Fruit fly (Drosophila melanogaster) whole organism, adult: ENCODE data around the gene twe.

Source experiments
- CG11617 ChIP-seq: fragments of 200-800 bp; sonication (Bioruptor generic); optimal IDR thresholded peaks from 2 replicates; lab custom pipeline; 2017; ENCODE audit warnings: mild to moderate bottlenecking, missing biosample characterization, missing genetic modification reagents, missing genetic modification characterization
- Hr96 ChIP-seq: fragments of 200-800 bp; sonication (Bioruptor generic); optimal IDR thresholded peaks from 2 replicates; lab custom pipeline; 2016; ENCODE audit warnings: missing biosample characterization, missing genetic modification characterization
- Mnt ChIP-seq: fragments of 200-800 bp; sonication (Bioruptor generic); optimal IDR thresholded peaks from 2 replicates; lab custom pipeline; 2016; ENCODE audit warnings: missing biosample characterization, mild to moderate bottlenecking, missing genetic modification characterization
- bab1 ChIP-seq: fragments of 200-800 bp; sonication (Bioruptor generic); optimal IDR thresholded peaks from 3 replicates; lab custom pipeline; 2019; ENCODE audit warnings: missing biosample characterization, mild to moderate bottlenecking, missing genetic modification characterization, moderate library complexity
- cnc ChIP-seq, 2 experiments: fragments of >200 bp; optimal IDR thresholded peaks; 2 replicates each; lab custom pipeline; 2017
- ovo ChIP-seq: fragments of 200-800 bp; sonication (Bioruptor generic); optimal IDR thresholded peaks from 2 replicates; lab custom pipeline; 2016; ENCODE audit warnings: missing biosample characterization, missing genetic modification characterization

DNA sequence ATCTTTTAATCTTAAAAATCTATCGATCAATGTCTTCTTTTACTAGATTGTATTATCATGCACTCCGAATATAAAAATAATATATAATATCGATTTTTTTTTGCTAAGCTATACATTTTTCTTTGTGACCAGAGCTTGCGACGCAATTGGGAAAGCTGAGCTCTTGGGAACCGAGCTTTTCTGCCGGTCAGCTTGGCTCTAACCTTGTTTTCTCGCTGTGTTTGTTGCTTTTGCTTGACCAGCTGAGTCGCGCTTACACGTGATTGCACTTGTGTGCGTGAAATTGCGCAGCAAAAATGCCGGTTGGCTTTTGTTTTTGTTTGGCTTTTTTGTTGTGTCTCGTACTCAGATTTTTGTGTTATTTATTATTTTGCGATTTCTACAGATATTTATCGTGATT is 11.8 kb upstream of the twe start:
- TF ChIP-seq CG11617 (GFP tag; lab: Kevin White, UChicago) = no peak
- TF ChIP-seq Mnt (GFP tag; lab: Kevin White, UChicago) = peak; percentile 6
- no peak for TF ChIP-seq bab1 (GFP tag; lab: Kevin White, UChicago)
- TF ChIP-seq ovo (GFP tag; lab: Kevin White, UChicago) = no peak
- TF ChIP-seq cnc (optimal IDR thresholded peaks at IDR 0.05; lab: Kevin White, UChicago) = no peak
- no peak for TF ChIP-seq Hr96 (GFP tag; lab: Kevin White, UChicago)
